Worm (Caenorhabditis elegans): ENCODE results near the gene C43F9.4.

The C43F9.4 gene

ce11 chrIV:10545038-10545437, 43.9 kb downstream of the C43F9.4 start, which contains the start of gene T07G12.5 (continued):
- TF ChIP-seq nhr-111 (GFP tag; optimal IDR thresholded peaks at IDR 0.05) (no peak), ZK546.5 (tag; optimal IDR thresholded peaks at IDR 0.05) (no peak), pqm-1 (tag; optimal IDR thresholded peaks at IDR 0.05) (no peak), nhr-42 (GFP tag; IDR thresholded peaks at IDR 0.05) (no peak), hlh-30 (tag; optimal IDR thresholded peaks at IDR 0.05; ENCODE audit: insufficient read depth) (peak; percentile 31), dve-1 (tag; optimal IDR thresholded peaks at IDR 0.05; ENCODE audit: insufficient read depth) (peak; percentile 21), saeg-2 (GFP tag; IDR thresholded peaks at IDR 0.05) (no peak), F37D6.2 (tag; optimal IDR thresholded peaks at IDR 0.05) (no peak), ceh-32 (tag; optimal IDR thresholded peaks at IDR 0.05; ENCODE audit: poor library complexity) (no peak)

DNA sequence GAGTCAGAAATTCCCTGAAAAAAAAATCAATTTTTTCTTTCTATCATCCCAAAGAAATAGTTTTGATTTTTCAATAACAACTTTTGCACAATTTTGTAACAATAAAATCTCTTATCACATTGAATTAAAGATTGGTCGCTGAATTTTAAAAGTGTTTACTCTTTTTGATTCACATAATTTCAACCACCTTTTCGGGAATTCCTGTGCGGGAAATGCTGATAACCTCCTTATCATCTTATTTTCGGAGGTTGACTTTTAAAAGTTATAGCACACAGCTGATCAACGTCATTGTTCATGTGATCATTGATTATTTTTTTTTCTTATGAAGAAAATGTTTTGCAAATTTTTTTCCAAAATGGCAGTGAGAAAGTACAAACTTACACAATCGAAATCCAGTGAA, 45.6 kb downstream of the C43F9.4 start:
- TF ChIP-seq nhr-237 (tag; optimal IDR thresholded peaks at IDR 0.05) (no peak), snpc-4 (tag; optimal IDR thresholded peaks at IDR 0.05) (no peak), ces-1 (GFP tag; optimal IDR thresholded peaks at IDR 0.05) (no peak), lin-13 (GFP tag; optimal IDR thresholded peaks at IDR 0.05) (no peak), saeg-2 (GFP tag; IDR thresholded peaks at IDR 0.05) (no peak), mes-2 (tag; optimal IDR thresholded peaks at IDR 0.05; ENCODE audit: poor library complexity, severe bottlenecking) (no peak), F10B5.3 (tag; optimal IDR thresholded peaks at IDR 0.05) (no peak), nhr-11 (tag; optimal IDR thresholded peaks at IDR 0.05) (no peak), nhr-102 (tag; optimal IDR thresholded peaks at IDR 0.05) (no peak), aly-2 (tag; optimal IDR thresholded peaks at IDR 0.05) (no peak), nhr-77 (tag; optimal IDR thresholded peaks at IDR 0.05) (peak; percentile 73), nhr-28 (tag; optimal IDR thresholded peaks at IDR 0.05) (peak; percentile 65), hlh-11 (tag; optimal IDR thresholded peaks at IDR 0.05) (peak; percentile 57), php-3 (GFP tag; IDR thresholded peaks at IDR 0.05) (peak; percentile 56; the same call in 1 of the 2 replicates), mxl-2 (GFP tag; conservative IDR thresholded peaks at IDR 0.05) (no peak), daf-12 (tag; optimal IDR thresholded peaks at IDR 0.05) (no peak), ztf-7 (tag; optimal IDR thresholded peaks at IDR 0.05) (no peak), T26A8.4 (GFP tag; IDR thresholded peaks at IDR 0.05) (no peak), F44E2.7 (GFP tag; IDR thresholded peaks at IDR 0.05) (no peak), nhr-25 (tag; optimal IDR thresholded peaks at IDR 0.05; ENCODE audit: borderline replicate concordance, insufficient read depth) (no peak), hif-1 (tag; optimal IDR thresholded peaks at IDR 0.05) (no peak), hlh-30 (tag; optimal IDR thresholded peaks at IDR 0.05; ENCODE audit: insufficient read depth) (peak; percentile 15), D1046.2 (GFP tag; IDR thresholded peaks at IDR 0.05) (no peak), spr-1 (tag; optimal IDR thresholded peaks at IDR 0.05) (no peak), arid-1 (GFP tag; conservative IDR thresholded peaks at IDR 0.05) (no peak), T20F7.1 (GFP tag; optimal IDR thresholded peaks at IDR 0.05) (no peak), ceh-20 (GFP tag; IDR thresholded peaks at IDR 0.05) (no peak), dve-1 (tag; optimal IDR thresholded peaks at IDR 0.05; ENCODE audit: insufficient read depth) (peak; percentile 62), madf-9 (GFP tag; conservative IDR thresholded peaks at IDR 0.05) (no peak), hmg-1.1 (GFP tag; IDR thresholded peaks at IDR 0.05) (no peak), ama-1 (optimal IDR thresholded peaks at IDR 0.05) (no peak), unc-130 (GFP tag; optimal IDR thresholded peaks at IDR 0.05) (no peak), nhr-41 (GFP tag; IDR thresholded peaks at IDR 0.05) (no peak), vab-7 (GFP tag; IDR thresholded peaks at IDR 0.05) (no peak), daf-16 (GFP tag; optimal IDR thresholded peaks at IDR 0.05) (no peak), daf-16 (tag; optimal IDR thresholded peaks at IDR 0.05) (peak; percentile 91), Y5F2A.4 (GFP tag; optimal IDR thresholded peaks at IDR 0.05) (no peak), pqm-1 (tag; optimal IDR thresholded peaks at IDR 0.05) (peak; percentile 75), unc-39 (tag; optimal IDR thresholded peaks at IDR 0.05) (no peak), fkh-10 (GFP tag; optimal IDR thresholded peaks at IDR 0.05) (no peak), dmd-6 (GFP tag; IDR thresholded peaks at IDR 0.05) (peak; percentile 74), dmd-8 (GFP tag; IDR thresholded peaks at IDR 0.05) (no peak), rbr-2 (tag; optimal IDR thresholded peaks at IDR 0.05) (no peak), zip-2 (tag; optimal IDR thresholded peaks at IDR 0.05) (no peak), tag-97 (GFP tag; IDR thresholded peaks at IDR 0.05) (no peak)

Measured in whole organism, L4 larva.